Fruit fly (Drosophila melanogaster) whole organism, embryonic: ENCODE data around the gene kairos.

Experiments used
- Adf1 ChIP-seq: fragments of 200-800 bp; sonication (Bioruptor generic); IDR thresholded peaks from 2 replicates; pipeline ENCODE4 v1.3.6; 2022; ENCODE audit warnings: missing biosample characterization, missing genetic modification characterization
- Awh ChIP-seq: fragments of 200-800 bp; sonication (Bioruptor generic); IDR thresholded peaks from 2 replicates; pipeline ENCODE4, ENCODE4 v1.3.6; 2022; ENCODE audit warnings: missing biosample characterization, missing genetic modification characterization
- B-H1 ChIP-seq: fragments of 200-800 bp; sonication (Bioruptor generic); IDR thresholded peaks from 3 replicates; pipeline ENCODE4 v1.3.6; 2022; ENCODE audit warnings: missing biosample characterization, missing genetic modification characterization
- Blimp-1 ChIP-seq: fragments of 200-800 bp; sonication (Bioruptor generic); optimal IDR thresholded peaks from 3 replicates; lab custom pipeline; 2018; ENCODE audit warnings: missing biosample characterization, missing genetic modification characterization, mild to moderate bottlenecking, moderate library complexity, missing genetic modification reagents
- CG10366 ChIP-seq: fragments of 200-800 bp; sonication (Bioruptor generic); IDR thresholded peaks from 2 replicates; pipeline ENCODE4 v1.3.6; 2022; ENCODE audit warnings: missing biosample characterization, missing genetic modification characterization
- CG10431 ChIP-seq: fragments of 200-800 bp; sonication (Bioruptor generic); optimal IDR thresholded peaks from 3 replicates; lab custom pipeline; 2018; ENCODE audit warnings: missing biosample characterization, mild to moderate bottlenecking, missing genetic modification characterization
- CG12071 ChIP-seq: fragments of 200-800 bp; sonication (Bioruptor generic); optimal IDR thresholded peaks from 3 replicates; lab custom pipeline; 2018; ENCODE audit warnings: missing biosample characterization, mild to moderate bottlenecking, missing genetic modification characterization
- CG12104 ChIP-seq: fragments of 200-800 bp; sonication (Bioruptor generic); optimal IDR thresholded peaks from 3 replicates; lab custom pipeline; 2016; ENCODE audit warnings: missing biosample characterization, missing genetic modification characterization
- CG1233 ChIP-seq: fragments of 200-800 bp; sonication (Bioruptor generic); optimal IDR thresholded peaks from 4 replicates; lab custom pipeline; 2018; ENCODE audit warnings: missing biosample characterization, mild to moderate bottlenecking, missing genetic modification characterization
- CG13296 ChIP-seq: fragments of 200-800 bp; sonication (Bioruptor generic); optimal IDR thresholded peaks from 3 replicates; lab custom pipeline; 2018; ENCODE audit warnings: missing biosample characterization, mild to moderate bottlenecking, missing genetic modification characterization
- CG15269 ChIP-seq: fragments of 200-800 bp; sonication (Bioruptor generic); optimal IDR thresholded peaks from 2 replicates; lab custom pipeline; 2018; ENCODE audit warnings: missing biosample characterization, mild to moderate bottlenecking, missing genetic modification characterization, moderate library complexity
- CG15601 ChIP-seq: fragments of 200-800 bp; sonication (Bioruptor generic); optimal IDR thresholded peaks from 3 replicates; lab custom pipeline; 2019; ENCODE audit warnings: missing biosample characterization, mild to moderate bottlenecking, missing genetic modification characterization, moderate library complexity
- CG16813 ChIP-seq: fragments of 200-800 bp; sonication (Bioruptor generic); IDR thresholded peaks from 3 replicates; pipeline ENCODE4 v1.3.6; 2022; ENCODE audit warnings: missing biosample characterization, missing genetic modification characterization; ENCODE audit not compliant: partially characterized antibody
- CG17612 ChIP-seq: fragments of 200-800 bp; sonication (Bioruptor generic); IDR thresholded peaks from 2 replicates; pipeline ENCODE4 v1.3.6; 2022; ENCODE audit warnings: missing biosample characterization, missing genetic modification characterization
- CG31441 ChIP-seq: fragments of 200-800 bp; sonication (Bioruptor generic); IDR thresholded peaks from 2 replicates; pipeline ENCODE4 v1.3.6; 2022; ENCODE audit warnings: missing biosample characterization, missing genetic modification characterization
- CG3281 ChIP-seq: fragments of 200-800 bp; sonication (Bioruptor generic); optimal IDR thresholded peaks from 3 replicates; lab custom pipeline; 2017; ENCODE audit warnings: missing biosample characterization, mild to moderate bottlenecking, missing genetic modification characterization
- CG3407 ChIP-seq: fragments of 200-800 bp; sonication (Bioruptor generic); optimal IDR thresholded peaks from 2 replicates; lab custom pipeline; 2018; ENCODE audit warnings: missing biosample characterization, mild to moderate bottlenecking, missing genetic modification characterization
- CG4730 ChIP-seq: fragments of 200-800 bp; sonication (Bioruptor generic); IDR thresholded peaks from 2 replicates; pipeline ENCODE4 v1.3.6; 2022; ENCODE audit warnings: missing biosample characterization, missing genetic modification characterization
- CG6854 ChIP-seq: fragments of 200-800 bp; sonication (Bioruptor generic); optimal IDR thresholded peaks from 3 replicates; lab custom pipeline; 2017; ENCODE audit warnings: missing biosample characterization, mild to moderate bottlenecking, missing genetic modification characterization
- CrebB ChIP-seq: fragments of 200-800 bp; sonication (Bioruptor generic); optimal IDR thresholded peaks from 3 replicates; lab custom pipeline; 2018; ENCODE audit warnings: missing biosample characterization, mild to moderate bottlenecking, missing genetic modification characterization
- GATAe ChIP-seq: fragments of 200-800 bp; sonication (Bioruptor generic); conservative IDR thresholded peaks from 2 replicates; pipeline ENCODE4 v1.3.6; 2022; ENCODE audit warnings: missing biosample characterization, missing genetic modification characterization
- H15 ChIP-seq: fragments of 200-800 bp; sonication (Bioruptor generic); IDR thresholded peaks from 3 replicates; pipeline ENCODE4 v1.3.6; 2022; ENCODE audit warnings: missing biosample characterization, missing genetic modification characterization
- HLH4C ChIP-seq: fragments of 200-800 bp; sonication (Bioruptor generic); IDR thresholded peaks from 3 replicates; pipeline ENCODE4 v1.3.6; 2022; ENCODE audit warnings: missing biosample characterization, missing genetic modification characterization; ENCODE audit not compliant: partially characterized antibody
- Hr51 ChIP-seq, 2 experiments: fragments of 200-800 bp; sonication (Bioruptor generic); optimal IDR thresholded peaks; 2 replicates in 1 of 2; 3 replicates in 1 of 2; lab custom pipeline; 2016 to 2018; ENCODE audit warnings: missing biosample characterization in 2 of 2, missing genetic modification characterization in 2 of 2, mild to moderate bottlenecking in 1 of 2, moderate library complexity in 1 of 2
- Nf-YA ChIP-seq: fragments of 200-800 bp; sonication (Bioruptor generic); IDR thresholded peaks from 2 replicates; pipeline ENCODE4 v1.3.6; 2022; ENCODE audit warnings: missing biosample characterization, missing genetic modification characterization
- Spps ChIP-seq: fragments of 200-800 bp; sonication (Bioruptor generic); optimal IDR thresholded peaks from 2 replicates; lab custom pipeline; 2018; ENCODE audit warnings: missing biosample characterization, mild to moderate bottlenecking, missing genetic modification characterization
- Usf ChIP-seq: fragments of 200-800 bp; sonication (Bioruptor generic); optimal IDR thresholded peaks from 2 replicates; lab custom pipeline; 2017; ENCODE audit warnings: missing genotype, missing biosample characterization, missing genetic modification characterization
- al ChIP-seq: fragments of 200-800 bp; sonication (Bioruptor generic); IDR thresholded peaks from 2 replicates; pipeline ENCODE4 v1.3.6; 2022; ENCODE audit warnings: missing biosample characterization, missing genetic modification characterization
- ash1 ChIP-seq: fragments of 200-800 bp; sonication (Bioruptor generic); optimal IDR thresholded peaks from 2 replicates; lab custom pipeline; 2018; ENCODE audit warnings: missing biosample characterization, mild to moderate bottlenecking, missing genetic modification characterization
- cad ChIP-seq: fragments of >200 bp; optimal IDR thresholded peaks from 2 replicates; lab custom pipeline; 2017; ENCODE audit warnings: missing biosample characterization, missing genetic modification characterization
- emc ChIP-seq: fragments of 200-800 bp; sonication (Bioruptor generic); optimal IDR thresholded peaks from 2 replicates; lab custom pipeline; 2016; ENCODE audit warnings: missing biosample characterization, missing genetic modification characterization
- eyg ChIP-seq: fragments of 200-800 bp; sonication (Bioruptor generic); optimal IDR thresholded peaks from 3 replicates; lab custom pipeline; 2016; ENCODE audit warnings: missing biosample characterization, missing genetic modification characterization
- grau ChIP-seq: fragments of 200-800 bp; optimal IDR thresholded peaks from 3 replicates; lab custom pipeline; 2019; ENCODE audit warnings: missing biosample characterization, mild to moderate bottlenecking, missing genetic modification characterization, moderate library complexity
- inv ChIP-seq: fragments of 200-800 bp; sonication (Bioruptor generic); IDR thresholded peaks from 2 replicates; pipeline ENCODE4 v1.3.6; 2022; ENCODE audit warnings: missing biosample characterization, missing genetic modification characterization; ENCODE audit not compliant: partially characterized antibody
- knrl ChIP-seq: fragments of 200-800 bp; sonication (Bioruptor generic); IDR thresholded peaks from 3 replicates; pipeline ENCODE4 v1.3.6; 2022; ENCODE audit warnings: missing biosample characterization, missing genetic modification characterization; ENCODE audit not compliant: partially characterized antibody
- lov ChIP-seq, 2 experiments: fragments of 200-800 bp in 1 of 2; fragments of >200 bp in 1 of 2; sonication (Bioruptor generic) in 1 of 2; IDR thresholded peaks in 1 of 2; optimal IDR thresholded peaks in 1 of 2; 2 replicates in 1 of 2; 3 replicates in 1 of 2; pipeline versions ENCODE4 v1.3.6 to Lab custom; 2017 to 2022; ENCODE audit warnings: missing biosample characterization in 1 of 2, missing genetic modification characterization in 1 of 2
- nau ChIP-seq: fragments of 200-800 bp; sonication (Bioruptor generic); optimal IDR thresholded peaks from 3 replicates; lab custom pipeline; 2017; ENCODE audit warnings: missing biosample characterization, mild to moderate bottlenecking, missing genetic modification characterization, missing genetic modification reagents
- repo ChIP-seq: fragments of 200-800 bp; sonication (Bioruptor generic); optimal IDR thresholded peaks from 2 replicates; lab custom pipeline; 2016; ENCODE audit warnings: missing biosample characterization, missing genetic modification characterization
- row ChIP-seq: fragments of 200-800 bp; sonication (Bioruptor generic); IDR thresholded peaks from 3 replicates; pipeline ENCODE4 v1.3.6; 2022; ENCODE audit warnings: missing biosample characterization, missing genetic modification characterization
- sc ChIP-seq, 3 experiments: fragments of >200 bp in 2 of 3; fragments of 200-800 bp in 1 of 3; sonication (Bioruptor generic) in 1 of 3; optimal IDR thresholded peaks; 2 replicates in 2 of 3; 3 replicates in 1 of 3; lab custom pipeline; 2017; ENCODE audit warnings: mild to moderate bottlenecking in 1 of 3, missing biosample characterization in 1 of 3, missing genetic modification characterization in 1 of 3, missing genetic modification reagents in 1 of 3
- sisA ChIP-seq: fragments of 200-800 bp; sonication (Bioruptor generic); IDR thresholded peaks from 2 replicates; pipeline ENCODE4 v1.3.6; 2022; ENCODE audit warnings: missing biosample characterization, missing genetic modification characterization
- sob ChIP-seq: fragments of 200-800 bp; sonication (Bioruptor generic); IDR thresholded peaks from 2 replicates; pipeline ENCODE4 v1.3.6; 2022; ENCODE audit warnings: missing biosample characterization, missing genetic modification characterization
- stwl ChIP-seq: fragments of 200-800 bp; sonication (Bioruptor generic); optimal IDR thresholded peaks from 3 replicates; lab custom pipeline; 2018; ENCODE audit warnings: missing biosample characterization, mild to moderate bottlenecking, missing genetic modification characterization, moderate library complexity
- tio ChIP-seq: fragments of 200-800 bp; sonication (Bioruptor generic); optimal IDR thresholded peaks from 2 replicates; lab custom pipeline; 2017; ENCODE audit warnings: missing biosample characterization, missing genetic modification characterization, inconsistent platforms
- usp ChIP-seq: fragments of >200 bp; optimal IDR thresholded peaks from 2 replicates; lab custom pipeline; 2017; ENCODE audit warnings: missing biosample characterization, missing genetic modification characterization
- vfl ChIP-seq: fragments of 200-800 bp; sonication (Bioruptor generic); optimal IDR thresholded peaks from 2 replicates; lab custom pipeline; 2016; ENCODE audit warnings: missing biosample characterization, missing genetic modification characterization
- wor ChIP-seq: fragments of 200-800 bp; sonication (Bioruptor generic); IDR thresholded peaks from 2 replicates; pipeline ENCODE4 v1.3.6; 2022; ENCODE audit warnings: missing biosample characterization, missing genetic modification characterization

The kairos gene

dm6 chrX:18367806-18368643 lies 12.0 kb upstream of the kairos start (continued):
- peak; percentile 49; the same call in 1 of the 2 replicates for TF ChIP-seq Nf-YA (GFP tag; lab: Robert Waterston, UW)
- TF ChIP-seq inv (GFP tag; lab: Robert Waterston, UW) = no peak
- TF ChIP-seq CG6854 (GFP tag; lab: Kevin White, UChicago) = peak; percentile 63
- peak; percentile 24 for TF ChIP-seq emc
- peak; percentile 54 for TF ChIP-seq ash1 (GFP tag; lab: Kevin White, UChicago)
- peak; percentile 70 for TF ChIP-seq CG4730 (GFP tag; lab: Robert Waterston, UW)
- TF ChIP-seq CG10366 (GFP tag; lab: Robert Waterston, UW) = peak; percentile 81
- no peak for TF ChIP-seq stwl
- peak; percentile 50; the same call in 2 of the 3 replicates for TF ChIP-seq B-H1 (GFP tag; lab: Robert Waterston, UW)
- TF ChIP-seq tio = no peak
- peak; percentile 87 for TF ChIP-seq row (GFP tag; lab: Robert Waterston, UW)
- peak; percentile 21 for TF ChIP-seq CG10431 (GFP tag; lab: Kevin White, UChicago)
- no peak for TF ChIP-seq knrl (GFP tag; lab: Robert Waterston, UW)
- peak; percentile 72 for TF ChIP-seq al
- TF ChIP-seq GATAe = peak; percentile 91
- peak; percentile 90 for TF ChIP-seq CrebB (tag; lab: Kevin White, UChicago)
- TF ChIP-seq lov (optimal IDR thresholded peaks at IDR 0.05; lab: Kevin White, UChicago) = no peak
- peak; percentile 61; the same call in 1 of the 3 replicates for TF ChIP-seq lov (GFP tag; IDR thresholded peaks at IDR 0.05; lab: Robert Waterston, UW)
- TF ChIP-seq CG31441 (GFP tag; lab: Robert Waterston, UW) = peak; percentile 52
- peak; percentile 60 for TF ChIP-seq vfl (GFP tag; lab: Kevin White, UChicago)
- TF ChIP-seq Adf1 (GFP tag; lab: Robert Waterston, UW) = peak; percentile 46; the same call in 1 of the 2 replicates
- TF ChIP-seq sob (GFP tag; lab: Robert Waterston, UW) = peak; percentile 79
- peak; percentile 38 for TF ChIP-seq Usf (GFP tag; lab: Kevin White, UChicago)
- TF ChIP-seq HLH4C = no peak
- TF ChIP-seq nau (GFP tag; lab: Kevin White, UChicago) = no peak
- peak; percentile 74 for TF ChIP-seq CG12071 (GFP tag; lab: Kevin White, UChicago)
- TF ChIP-seq CG3407 (GFP tag; lab: Kevin White, UChicago) = no peak
- TF ChIP-seq grau (tag; lab: Kevin White, UChicago) = peak; percentile 71
- peak; percentile 55 for TF ChIP-seq Blimp-1
- no peak for TF ChIP-seq sc (optimal IDR thresholded peaks at IDR 0.05; lab: Kevin White, UChicago)
- no peak for TF ChIP-seq sc (GFP tag; optimal IDR thresholded peaks at IDR 0.05; lab: Kevin White, UChicago)
- peak; percentile 67 for TF ChIP-seq CG3281 (GFP tag; lab: Kevin White, UChicago)
- TF ChIP-seq CG15269 (tag; lab: Kevin White, UChicago) = peak; percentile 76
- TF ChIP-seq Awh = peak; percentile 56
- TF ChIP-seq cad (GFP tag; lab: Kevin White, UChicago) = no peak
- TF ChIP-seq usp (GFP tag; lab: Kevin White, UChicago) = no peak
- no peak for TF ChIP-seq CG16813 (GFP tag; lab: Robert Waterston, UW)
- peak; percentile 75 for TF ChIP-seq sisA (GFP tag; lab: Robert Waterston, UW)
- peak; percentile 46 for TF ChIP-seq repo (GFP tag; lab: Kevin White, UChicago)
- TF ChIP-seq Hr51 (GFP tag; optimal IDR thresholded peaks at IDR 0.05; lab: Kevin White, UChicago) = peak; percentile 45 to 61
- TF ChIP-seq wor = no peak
- peak; percentile 71 for TF ChIP-seq H15 (GFP tag; lab: Robert Waterston, UW)
- peak; percentile 42 for TF ChIP-seq CG1233 (GFP tag; lab: Kevin White, UChicago)
- TF ChIP-seq CG12104 (GFP tag; lab: Kevin White, UChicago) = peak; percentile 35
- peak; percentile 67 for TF ChIP-seq CG13296 (GFP tag; lab: Kevin White, UChicago)
- peak; percentile 32 for TF ChIP-seq CG15601 (tag; lab: Kevin White, UChicago)
- no peak for TF ChIP-seq Spps (tag; lab: Kevin White, UChicago)
- 0 out of 2 replicates have a peak, but pooled peaks have one; percentile 42 for TF ChIP-seq CG17612 (GFP tag; lab: Robert Waterston, UW)
- peak; percentile 38 for TF ChIP-seq eyg
